Fruit fly (Drosophila melanogaster) whole organism, adult: ENCODE data around the gene CG8578.

Source experiments
- CG11617 ChIP-seq: fragments of 200-800 bp; sonication (Bioruptor generic); optimal IDR thresholded peaks from 2 replicates; lab custom pipeline; 2017; ENCODE audit warnings: mild to moderate bottlenecking, missing biosample characterization, missing genetic modification reagents, missing genetic modification characterization
- CG12768 ChIP-seq: fragments of 200-800 bp; sonication (Bioruptor generic); optimal IDR thresholded peaks from 2 replicates; lab custom pipeline; 2017; ENCODE audit warnings: missing biosample characterization, missing genetic modification characterization, mild to moderate bottlenecking, moderate library complexity, missing genetic modification reagents
- CG14711 ChIP-seq: fragments of 200-800 bp; sonication (Bioruptor generic); optimal IDR thresholded peaks from 2 replicates; lab custom pipeline; 2018; ENCODE audit warnings: missing biosample characterization, mild to moderate bottlenecking, missing genetic modification characterization, moderate library complexity
- CG1620 ChIP-seq: fragments of 200-800 bp; sonication (Bioruptor generic); optimal IDR thresholded peaks from 2 replicates; lab custom pipeline; 2016; ENCODE audit warnings: missing biosample characterization, missing genetic modification characterization
- CG33017 ChIP-seq: fragments of 200-800 bp; sonication (Bioruptor generic); optimal IDR thresholded peaks from 2 replicates; lab custom pipeline; 2018; ENCODE audit warnings: missing biosample characterization, mild to moderate bottlenecking, missing genetic modification characterization, moderate library complexity
- CG5204 ChIP-seq: fragments of 200-800 bp; sonication (Bioruptor generic); optimal IDR thresholded peaks from 2 replicates; lab custom pipeline; 2016; ENCODE audit warnings: missing biosample characterization, missing genetic modification characterization
- CG7101 ChIP-seq: fragments of 200-800 bp; sonication (Bioruptor generic); optimal IDR thresholded peaks from 2 replicates; lab custom pipeline; 2018; ENCODE audit warnings: missing biosample characterization, mild to moderate bottlenecking, missing genetic modification characterization, moderate library complexity
- Clk ChIP-seq: fragments of 200-800 bp; sonication (Bioruptor generic); optimal IDR thresholded peaks from 2 replicates; lab custom pipeline; 2017; ENCODE audit warnings: missing biosample characterization, missing genetic modification characterization
- Hr96 ChIP-seq: fragments of 200-800 bp; sonication (Bioruptor generic); optimal IDR thresholded peaks from 2 replicates; lab custom pipeline; 2016; ENCODE audit warnings: missing biosample characterization, missing genetic modification characterization
- Mnt ChIP-seq: fragments of 200-800 bp; sonication (Bioruptor generic); optimal IDR thresholded peaks from 2 replicates; lab custom pipeline; 2016; ENCODE audit warnings: missing biosample characterization, mild to moderate bottlenecking, missing genetic modification characterization
- bab1 ChIP-seq: fragments of 200-800 bp; sonication (Bioruptor generic); optimal IDR thresholded peaks from 3 replicates; lab custom pipeline; 2019; ENCODE audit warnings: missing biosample characterization, mild to moderate bottlenecking, missing genetic modification characterization, moderate library complexity
- cic ChIP-seq: fragments of 200-800 bp; sonication (Bioruptor generic); optimal IDR thresholded peaks from 2 replicates; lab custom pipeline; 2017; ENCODE audit warnings: missing biosample characterization, mild to moderate bottlenecking, missing genetic modification characterization, moderate library complexity
- cnc ChIP-seq, 2 experiments: fragments of >200 bp; optimal IDR thresholded peaks; 2 replicates each; lab custom pipeline; 2017
- kay ChIP-seq: fragments of 200-800 bp; sonication (Bioruptor generic); peaks from one replicate; lab custom pipeline; 2016; ENCODE audit warnings: missing biosample characterization, missing genetic modification characterization, borderline replicate concordance
- ovo ChIP-seq: fragments of 200-800 bp; sonication (Bioruptor generic); optimal IDR thresholded peaks from 2 replicates; lab custom pipeline; 2016; ENCODE audit warnings: missing biosample characterization, missing genetic modification characterization
- pad ChIP-seq: fragments of 200-800 bp; sonication (Bioruptor generic); optimal IDR thresholded peaks from 3 replicates; lab custom pipeline; 2017; ENCODE audit warnings: missing biosample characterization, missing genetic modification characterization, mild to moderate bottlenecking, moderate library complexity, missing genetic modification reagents
- tj ChIP-seq: fragments of 200-800 bp; sonication (Bioruptor generic); optimal IDR thresholded peaks from 3 replicates; lab custom pipeline; 2017; ENCODE audit warnings: missing biosample characterization, mild to moderate bottlenecking, missing genetic modification characterization, moderate library complexity
- toe ChIP-seq: fragments of 200-800 bp; sonication (Bioruptor generic); optimal IDR thresholded peaks from 2 replicates; lab custom pipeline; 2016; ENCODE audit warnings: missing biosample characterization, missing genetic modification characterization

Gene CG8578

DNA sequence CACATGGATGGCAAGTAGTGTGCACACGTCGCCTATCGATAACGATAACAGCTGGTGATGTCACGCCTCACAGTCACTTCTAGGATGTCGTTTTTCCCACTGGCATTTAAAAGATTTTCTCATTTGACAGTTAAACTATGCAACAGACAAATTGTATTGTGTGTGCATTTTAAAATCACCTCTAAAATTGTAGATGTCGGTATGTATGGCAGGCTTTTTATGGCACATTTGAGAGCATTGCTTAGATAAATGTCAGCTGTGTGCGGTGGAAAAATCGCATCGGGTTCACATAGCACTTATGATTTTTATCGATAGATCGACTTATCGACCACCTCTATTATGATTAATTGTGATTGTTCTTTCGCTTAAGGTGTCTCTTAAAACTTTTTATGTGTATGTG is at the start of gene CG8578, which contains the start of gene ArgRS:
Gene CG8578 (plus strand): TSS at position 338 of the 400 bp plus-strand sequence.
Gene ArgRS (minus strand): TSS at position 7 of the 400 bp plus-strand sequence.
- TF ChIP-seq ovo (GFP tag; lab: Kevin White, UChicago) (no peak), pad (GFP tag; lab: Kevin White, UChicago) (peak; percentile 50), CG1620 (GFP tag; lab: Kevin White, UChicago) (peak; percentile 73), Clk (GFP tag; lab: Kevin White, UChicago) (no peak), CG14711 (peak; percentile 22), cic (GFP tag; lab: Kevin White, UChicago) (peak; percentile 16), CG11617 (GFP tag; lab: Kevin White, UChicago) (peak; percentile 70), toe (peak; percentile 79), Mnt (GFP tag; lab: Kevin White, UChicago) (peak; percentile 88), bab1 (GFP tag; lab: Kevin White, UChicago) (peak; percentile 53), CG12768 (GFP tag; lab: Kevin White, UChicago) (peak; percentile 11), CG7101 (peak; percentile 51), CG5204 (GFP tag; lab: Kevin White, UChicago) (no peak)

DNA sequence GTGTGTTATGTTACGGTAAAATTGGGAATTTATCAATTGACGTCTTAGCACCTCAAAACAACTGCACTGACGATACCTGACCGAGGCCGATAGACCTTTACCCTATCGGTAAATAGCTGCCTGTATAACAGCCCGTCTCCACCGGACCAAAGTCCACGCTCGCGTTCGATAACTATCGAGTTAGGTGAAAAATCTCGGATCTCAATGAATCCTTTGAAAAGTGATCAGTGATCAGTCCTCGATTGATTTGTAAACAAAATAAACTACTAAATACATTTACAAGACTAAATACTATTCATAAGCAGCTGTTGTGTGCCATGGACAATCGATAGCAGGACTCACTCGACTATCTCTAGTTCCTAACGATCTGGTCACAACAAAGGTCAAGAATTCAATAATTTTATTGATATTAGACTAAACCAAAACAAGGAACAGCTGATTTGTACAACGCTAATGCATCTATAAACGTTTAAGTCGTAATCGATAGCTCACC is 48.3 kb upstream of the CG8578 start, which contains the start of gene sordd1:
Gene sordd1 (minus strand): TSS at position 78 of the 493 bp plus-strand sequence.
- peak; percentile 34 for TF ChIP-seq toe

DNA sequence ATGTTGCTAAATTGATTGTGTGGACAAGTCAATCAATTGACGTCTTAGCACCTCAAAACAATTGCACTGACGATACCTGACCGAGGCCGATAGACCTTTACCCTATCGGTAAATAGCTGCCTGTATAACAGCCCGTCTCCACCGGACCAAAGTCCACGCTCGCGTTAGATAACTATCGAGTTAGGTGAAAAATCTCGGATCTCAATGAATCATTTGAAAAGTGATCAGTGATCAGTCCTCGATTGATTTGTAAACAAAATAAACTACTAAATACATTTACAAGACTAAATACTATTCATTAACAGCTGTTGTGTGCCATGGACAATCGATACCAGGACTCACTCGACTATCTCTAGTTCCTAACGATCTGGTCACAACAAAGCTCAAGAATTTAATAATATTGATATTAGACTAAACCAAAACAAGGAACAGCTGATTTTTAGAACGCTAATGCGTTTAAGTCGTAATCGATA is 45.2 kb upstream of the CG8578 start, which contains the start of the genes sordd2 and CG15602:
Gene sordd2 (minus strand): TSS at position 78 of the 473 bp plus-strand sequence.
Gene CG15602 (plus strand): TSS at position 342 of the 473 bp plus-strand sequence.
- peak; percentile 13 for TF ChIP-seq toe
- TF ChIP-seq kay, result peak; percentile 57

DNA sequence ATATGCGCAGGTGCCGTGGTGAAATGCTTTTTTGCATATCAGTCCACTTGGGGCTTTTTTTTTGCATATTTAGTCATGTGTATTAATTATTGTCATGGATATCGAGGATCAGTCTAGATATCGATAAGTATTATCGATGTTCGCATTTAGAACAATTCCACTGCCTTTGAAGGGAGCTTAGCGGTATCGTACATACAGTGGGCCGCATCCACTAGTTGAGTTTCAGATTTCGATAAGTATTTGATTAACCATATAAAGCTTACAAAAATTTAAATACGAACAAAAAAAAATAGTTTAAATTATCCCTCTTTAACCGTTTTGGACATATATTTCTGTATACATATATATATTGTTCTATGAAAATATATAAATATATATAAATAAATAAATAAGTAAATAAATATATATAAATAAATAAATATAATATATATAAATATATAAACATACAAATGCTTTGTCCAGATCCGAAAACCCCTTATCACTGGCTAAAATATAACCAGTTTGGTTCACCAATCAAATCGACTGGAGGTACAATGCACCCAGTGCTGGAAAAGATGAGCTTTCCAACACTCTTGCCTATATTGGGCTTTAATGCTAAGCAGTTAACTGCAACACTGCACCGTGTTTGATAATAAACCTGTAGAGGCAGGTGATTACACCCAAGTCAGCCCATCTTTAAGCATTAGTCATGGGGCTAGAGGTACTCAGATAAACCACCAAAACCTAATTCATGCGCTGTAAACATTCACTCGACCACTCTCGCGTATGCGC is 41.2 kb upstream of the CG8578 start:
- no peak for TF ChIP-seq Hr96 (GFP tag; lab: Kevin White, UChicago)
- TF ChIP-seq pad (GFP tag; lab: Kevin White, UChicago), result peak; percentile 6
- TF ChIP-seq CG7101, result peak; percentile 67
- peak; percentile 37 for TF ChIP-seq bab1 (GFP tag; lab: Kevin White, UChicago)
- peak; percentile 22 for TF ChIP-seq CG1620 (GFP tag; lab: Kevin White, UChicago)
- no peak for TF ChIP-seq Mnt (GFP tag; lab: Kevin White, UChicago)
- peak; percentile 34 for TF ChIP-seq CG11617 (GFP tag; lab: Kevin White, UChicago)
- peak; percentile 54 for TF ChIP-seq CG14711
- TF ChIP-seq toe, result no peak

DNA sequence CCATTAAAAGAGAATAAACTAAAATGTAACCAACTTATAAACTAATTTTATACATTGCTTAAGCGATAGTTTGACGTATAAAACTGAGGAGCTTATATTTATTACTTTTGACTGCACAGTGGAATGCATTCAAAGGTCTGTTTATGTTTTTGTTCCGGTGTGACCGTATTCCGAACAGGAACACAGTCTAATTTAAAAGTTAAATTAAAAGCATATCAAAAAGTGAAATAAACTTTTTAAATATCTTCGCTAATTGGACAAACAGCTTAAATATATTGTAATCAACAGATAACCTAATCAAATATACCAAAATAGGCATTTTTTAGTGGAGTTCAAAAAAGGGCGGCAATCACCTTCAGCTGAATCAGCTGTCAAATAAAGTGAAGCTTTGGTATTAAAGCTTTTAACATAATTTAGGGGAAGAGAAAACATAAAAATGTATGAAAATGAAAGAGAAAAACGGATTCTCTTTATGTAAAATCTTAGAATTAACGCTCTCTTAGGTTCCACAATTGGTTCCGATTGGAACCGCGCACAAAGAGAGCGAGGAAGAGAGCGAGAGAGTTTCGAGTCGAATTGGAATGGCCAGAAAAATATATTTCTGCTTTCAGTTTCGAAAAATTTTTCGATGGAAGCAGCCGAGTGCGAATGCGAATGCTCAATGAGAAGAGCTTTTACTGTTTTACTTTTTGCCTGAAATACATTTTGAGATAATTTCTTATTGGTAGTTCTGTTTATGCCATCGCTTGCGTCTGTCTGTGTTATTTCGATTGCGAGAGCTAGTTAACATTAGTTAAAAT is 40.3 kb upstream of the CG8578 start, which contains the start of the genes PGRP-LE and sd:
Gene PGRP-LE (minus strand): TSS at position 117 of the 800 bp plus-strand sequence.
Gene sd (plus strand): TSS at position 607 of the 800 bp plus-strand sequence.
- TF ChIP-seq Hr96 (GFP tag; lab: Kevin White, UChicago), result no peak
- peak; percentile 61 for TF ChIP-seq CG14711
- peak; percentile 85 for TF ChIP-seq kay
- no peak for TF ChIP-seq Mnt (GFP tag; lab: Kevin White, UChicago)
- TF ChIP-seq tj, result no peak
- no peak for TF ChIP-seq CG1620 (GFP tag; lab: Kevin White, UChicago)
- TF ChIP-seq CG33017 (tag; lab: Kevin White, UChicago), result no peak
- no peak for TF ChIP-seq CG7101
- no peak for TF ChIP-seq cnc (optimal IDR thresholded peaks at IDR 0.05; lab: Kevin White, UChicago)
- TF ChIP-seq CG5204 (GFP tag; lab: Kevin White, UChicago), result no peak
- TF ChIP-seq Clk (GFP tag; lab: Kevin White, UChicago), result no peak
- no peak for TF ChIP-seq CG12768 (GFP tag; lab: Kevin White, UChicago)
- TF ChIP-seq bab1 (GFP tag; lab: Kevin White, UChicago), result peak; percentile 18
- no peak for TF ChIP-seq ovo (GFP tag; lab: Kevin White, UChicago)
- no peak for TF ChIP-seq cic (GFP tag; lab: Kevin White, UChicago)
- no peak for TF ChIP-seq toe

DNA sequence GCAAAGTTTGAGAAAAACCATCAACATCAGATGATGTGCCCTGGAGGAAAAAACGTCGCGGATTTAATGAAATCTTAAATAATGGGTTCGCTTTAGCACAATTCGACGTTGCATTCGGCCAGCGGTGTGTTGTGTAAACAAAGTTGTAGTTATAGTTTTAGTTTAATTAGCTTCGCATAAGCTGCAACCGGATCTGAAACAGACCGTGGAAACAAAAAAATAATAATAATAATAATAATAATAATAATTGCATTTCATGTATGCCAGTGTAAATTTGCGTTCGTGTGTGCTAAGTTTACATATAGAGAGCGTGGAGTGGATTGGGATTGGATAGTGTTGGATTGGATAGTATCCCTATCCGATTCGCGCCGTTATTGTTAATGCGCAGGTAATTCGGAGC is 39.5 kb upstream of the CG8578 start:
- TF ChIP-seq CG5204 (GFP tag; lab: Kevin White, UChicago) (no peak), CG14711 (peak; percentile 19)

DNA sequence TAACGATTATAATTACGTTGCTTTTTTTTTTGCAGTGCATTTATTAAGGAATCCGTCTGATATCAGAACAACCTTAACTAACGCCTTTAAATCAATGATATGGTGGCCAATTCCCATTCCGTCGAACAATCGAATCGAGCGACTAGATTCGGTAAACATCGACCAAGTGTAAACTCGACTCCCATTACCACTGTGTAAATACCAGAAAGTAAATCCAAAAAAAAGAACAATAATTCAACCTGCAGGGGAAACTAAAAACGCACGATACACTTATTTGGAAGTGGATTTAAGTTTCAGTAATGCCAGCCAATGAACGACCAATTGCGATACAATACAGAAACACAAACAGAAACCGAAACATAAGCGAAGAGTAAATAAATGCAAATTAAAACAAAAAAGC is 38.8 kb upstream of the CG8578 start:
- TF ChIP-seq tj (peak; percentile 42), bab1 (GFP tag; lab: Kevin White, UChicago) (no peak), pad (GFP tag; lab: Kevin White, UChicago) (peak; percentile 42)
